Worm (Caenorhabditis elegans) whole organism, L4 larva: ENCODE measurements around the gene F59G1.8.

Experiments used
- F37D6.2 ChIP-seq: sonication (generic microtip); optimal IDR thresholded peaks from 2 replicates; lab custom pipeline; 2016; ENCODE audit warnings: mild to moderate bottlenecking, missing genetic modification characterization, missing compliant biosample characterization
- F49E8.2 ChIP-seq: sonication (generic microtip); optimal IDR thresholded peaks from 2 replicates; lab custom pipeline; 2016; ENCODE audit warnings: missing compliant biosample characterization, mild to moderate bottlenecking, missing genetic modification characterization, borderline replicate concordance
- Y75B8A.6 ChIP-seq: fragments of 200-800 bp; sonication (Bioruptor generic); IDR thresholded peaks from 2 replicates; pipeline ENCODE4 v1.3.6; 2022; ENCODE audit warnings: missing genetic modification reagents, missing genetic modification characterization, missing compliant biosample characterization
- aha-1 ChIP-seq: fragments of 150-350 bp; peaks from one replicate; lab custom pipeline; 2014; ENCODE audit warnings: missing biosample characterization, missing genetic modification characterization
- ama-1 ChIP-seq: fragments of 150-350 bp; optimal IDR thresholded peaks from 2 replicates; lab custom pipeline; 2014; ENCODE audit warnings: inconsistent platforms, mixed read lengths
- attf-4 ChIP-seq: sonication (generic microtip); optimal IDR thresholded peaks from 3 replicates; lab custom pipeline; 2017; ENCODE audit warnings: missing biosample characterization, missing genetic modification characterization
- ceh-20 ChIP-seq: fragments of 200-800 bp; sonication (Bioruptor generic); IDR thresholded peaks from 2 replicates; pipeline ENCODE4 v1.3.6; 2022; ENCODE audit warnings: missing genetic modification reagents, missing genetic modification characterization, missing compliant biosample characterization
- ceh-28 ChIP-seq: fragments of 150-350 bp; optimal IDR thresholded peaks from 2 replicates; lab custom pipeline; 2014; ENCODE audit warnings: missing biosample characterization, missing genetic modification reagents, missing genetic modification characterization
- ceh-32 ChIP-seq: sonication (generic microtip); optimal IDR thresholded peaks from 2 replicates; lab custom pipeline; 2016; ENCODE audit warnings: mild to moderate bottlenecking, missing genetic modification characterization, missing compliant biosample characterization; ENCODE audit not compliant: poor library complexity
- ceh-44 ChIP-seq: fragments of 200-800 bp; sonication (Bioruptor generic); IDR thresholded peaks from 2 replicates; pipeline ENCODE4 v1.3.6; 2022; ENCODE audit warnings: missing genetic modification reagents, missing genetic modification characterization, missing compliant biosample characterization
- ceh-82 ChIP-seq: sonication (generic microtip); optimal IDR thresholded peaks from 2 replicates; lab custom pipeline; 2017; ENCODE audit warnings: missing biosample characterization, missing genetic modification characterization
- ces-1 ChIP-seq: fragments of 150-350 bp; sonication (generic microtip); optimal IDR thresholded peaks from 4 replicates; lab custom pipeline; 2014; ENCODE audit warnings: missing biosample characterization, missing genetic modification reagents, missing genetic modification characterization
- cey-2 ChIP-seq: sonication (generic microtip); optimal IDR thresholded peaks from 3 replicates; lab custom pipeline; 2017; ENCODE audit warnings: missing genetic modification characterization, mild to moderate bottlenecking, missing compliant biosample characterization, antibody characterized with exemption, borderline replicate concordance; ENCODE audit not compliant: insufficient read depth
- ctbp-1 ChIP-seq: fragments of 200-800 bp; sonication (Bioruptor generic); IDR thresholded peaks from 2 replicates; pipeline ENCODE4 v1.3.6; 2022; ENCODE audit warnings: missing genetic modification reagents, missing genetic modification characterization, missing compliant biosample characterization
- daf-16 ChIP-seq, 3 experiments: sonication (generic microtip); optimal IDR thresholded peaks; 2 replicates each; lab custom pipeline; 2016 to 2017; ENCODE audit warnings: missing genetic modification characterization in 3 of 3, missing genetic modification reagents in 3 of 3, mild to moderate bottlenecking in 2 of 3, missing compliant biosample characterization in 2 of 3, missing biosample characterization in 1 of 3, moderate library complexity in 1 of 3
- dpl-1 ChIP-seq: fragments of 150-350 bp; optimal IDR thresholded peaks from 2 replicates; lab custom pipeline; 2014; ENCODE audit warnings: missing biosample characterization, missing genetic modification reagents, missing genetic modification characterization
- dve-1 ChIP-seq: sonication (generic microtip); optimal IDR thresholded peaks from 2 replicates; lab custom pipeline; 2017; ENCODE audit warnings: antibody characterized with exemption, mild to moderate bottlenecking, missing genetic modification characterization, missing compliant biosample characterization; ENCODE audit not compliant: insufficient read depth
- egl-27 ChIP-seq: sonication (generic microtip); optimal IDR thresholded peaks from 3 replicates; lab custom pipeline; 2017; ENCODE audit warnings: missing biosample characterization, missing genetic modification reagents, missing genetic modification characterization
- egl-43 ChIP-seq: fragments of 200-800 bp; sonication (Bioruptor generic); IDR thresholded peaks from 2 replicates; pipeline ENCODE4 v1.3.6; 2022; ENCODE audit warnings: missing genetic modification reagents, missing genetic modification characterization, missing compliant biosample characterization
- fos-1 ChIP-seq: fragments of 150-350 bp; optimal IDR thresholded peaks from 2 replicates; lab custom pipeline; 2014; ENCODE audit warnings: missing biosample characterization, missing genetic modification characterization
- hlh-11 ChIP-seq: fragments of 200-800 bp; sonication (Bioruptor generic); optimal IDR thresholded peaks from 2 replicates; lab custom pipeline; 2018; ENCODE audit warnings: mild to moderate bottlenecking, missing genetic modification characterization, missing compliant biosample characterization
- hlh-30 ChIP-seq: sonication (generic microtip); optimal IDR thresholded peaks from 2 replicates; lab custom pipeline; 2017; ENCODE audit warnings: antibody characterized with exemption, mild to moderate bottlenecking, missing genetic modification characterization, missing compliant biosample characterization; ENCODE audit not compliant: insufficient read depth
- jun-1 ChIP-seq: fragments of 150-350 bp; optimal IDR thresholded peaks from 2 replicates; lab custom pipeline; 2014; ENCODE audit warnings: missing biosample characterization, missing genetic modification reagents, missing genetic modification characterization
- lin-13 ChIP-seq: fragments of 150-350 bp; optimal IDR thresholded peaks from 2 replicates; lab custom pipeline; 2014; ENCODE audit warnings: missing biosample characterization, missing genetic modification reagents, missing genetic modification characterization
- lin-15B ChIP-seq: fragments of 150-350 bp; sonication (generic microtip); optimal IDR thresholded peaks from 3 replicates; lab custom pipeline; 2014; ENCODE audit warnings: missing biosample characterization, missing genetic modification characterization
- lir-3 ChIP-seq: sonication (generic microtip); optimal IDR thresholded peaks from 2 replicates; lab custom pipeline; 2016; ENCODE audit warnings: mild to moderate bottlenecking, missing genetic modification characterization, missing compliant biosample characterization
- madf-5 ChIP-seq, 2 experiments: fragments of 200-800 bp; sonication (Bioruptor generic); IDR thresholded peaks; 2 replicates each; pipeline ENCODE4 v1.3.6; 2022; ENCODE audit warnings: missing compliant biosample characterization in 2 of 2, missing genetic modification characterization in 2 of 2
- madf-9 ChIP-seq: fragments of 200-800 bp; sonication (Bioruptor generic); conservative IDR thresholded peaks from 2 replicates; pipeline ENCODE4 v1.3.6; 2022; ENCODE audit warnings: missing genetic modification reagents, missing genetic modification characterization, missing compliant biosample characterization
- mdl-1 ChIP-seq, 2 experiments: fragments of 150-350 bp in 1 of 2; sonication (generic microtip) in 1 of 2; optimal IDR thresholded peaks; 2 replicates each; lab custom pipeline; 2014 to 2017; ENCODE audit warnings: missing biosample characterization in 2 of 2, missing genetic modification characterization in 2 of 2
- mep-1 ChIP-seq: fragments of 150-350 bp; sonication (generic microtip); optimal IDR thresholded peaks from 3 replicates; lab custom pipeline; 2014; ENCODE audit warnings: missing biosample characterization, missing genetic modification characterization
- nhr-10 ChIP-seq: fragments of 150-350 bp; optimal IDR thresholded peaks from 2 replicates; lab custom pipeline; 2014; ENCODE audit warnings: missing biosample characterization, missing genetic modification characterization
- nhr-102 ChIP-seq: sonication (generic microtip); optimal IDR thresholded peaks from 2 replicates; lab custom pipeline; 2016; ENCODE audit warnings: mild to moderate bottlenecking, missing genetic modification characterization, moderate library complexity, missing compliant biosample characterization
- nhr-11 ChIP-seq: fragments of 150-350 bp; optimal IDR thresholded peaks from 2 replicates; lab custom pipeline; 2014; ENCODE audit warnings: missing biosample characterization, missing genetic modification characterization
- nhr-237 ChIP-seq: sonication (generic microtip); optimal IDR thresholded peaks from 2 replicates; lab custom pipeline; 2017; ENCODE audit warnings: missing biosample characterization, missing genetic modification characterization
- nhr-28 ChIP-seq: fragments of 150-350 bp; optimal IDR thresholded peaks from 2 replicates; lab custom pipeline; 2014; ENCODE audit warnings: missing biosample characterization, missing genetic modification characterization
- nhr-48 ChIP-seq: sonication (generic microtip); optimal IDR thresholded peaks from 2 replicates; lab custom pipeline; 2016; ENCODE audit warnings: mild to moderate bottlenecking, missing genetic modification characterization, missing compliant biosample characterization
- nhr-6 ChIP-seq: fragments of 150-350 bp; optimal IDR thresholded peaks from 2 replicates; lab custom pipeline; 2014; ENCODE audit warnings: missing biosample characterization, missing genetic modification characterization
- nhr-76 ChIP-seq: fragments of 150-350 bp; optimal IDR thresholded peaks from 2 replicates; lab custom pipeline; 2014; ENCODE audit warnings: missing biosample characterization, missing genetic modification characterization
- pqm-1 ChIP-seq: sonication (generic microtip); optimal IDR thresholded peaks from 2 replicates; lab custom pipeline; 2017; ENCODE audit warnings: missing biosample characterization, missing genetic modification characterization
- rbr-2 ChIP-seq: sonication (generic microtip); optimal IDR thresholded peaks from 2 replicates; lab custom pipeline; 2016; ENCODE audit warnings: missing genotype, missing genetic modification characterization, missing compliant biosample characterization
- set-16 ChIP-seq: fragments of 200-800 bp; sonication (Bioruptor generic); IDR thresholded peaks from 2 replicates; pipeline ENCODE4 v1.3.6; 2022; ENCODE audit warnings: missing genetic modification reagents, missing genetic modification characterization, missing compliant biosample characterization
- snpc-1.2 ChIP-seq: fragments of 200-800 bp; sonication (Bioruptor generic); IDR thresholded peaks from 2 replicates; pipeline ENCODE4 v1.3.6; 2022; ENCODE audit warnings: missing genetic modification reagents, missing genetic modification characterization, missing compliant biosample characterization
- spr-3 ChIP-seq: fragments of 200-800 bp; sonication (Bioruptor generic); optimal IDR thresholded peaks from 2 replicates; lab custom pipeline; 2018; ENCODE audit warnings: mild to moderate bottlenecking, missing genetic modification characterization, missing compliant biosample characterization
- unc-39 ChIP-seq: sonication (generic microtip); optimal IDR thresholded peaks from 2 replicates; lab custom pipeline; 2017; ENCODE audit warnings: missing biosample characterization, missing genetic modification characterization
- zfp-2 ChIP-seq: sonication (generic microtip); optimal IDR thresholded peaks from 2 replicates; lab custom pipeline; 2016; ENCODE audit warnings: mild to moderate bottlenecking, missing genetic modification characterization, missing compliant biosample characterization
- zip-2 ChIP-seq: fragments of 150-350 bp; optimal IDR thresholded peaks from 2 replicates; lab custom pipeline; 2014; ENCODE audit warnings: missing biosample characterization, missing genetic modification characterization
- ztf-11 ChIP-seq: fragments of 150-350 bp; optimal IDR thresholded peaks from 2 replicates; lab custom pipeline; 2014; ENCODE audit warnings: missing biosample characterization, missing genetic modification characterization
- ztf-7 ChIP-seq: fragments of 150-350 bp; optimal IDR thresholded peaks from 2 replicates; lab custom pipeline; 2014; ENCODE audit warnings: missing biosample characterization, missing genetic modification characterization

Gene F59G1.8

ce11 chrII:5899865-5900486 is 6.4 kb upstream of the F59G1.8 start:
- peak; percentile 67 for TF ChIP-seq nhr-28
- no peak for TF ChIP-seq madf-9 (GFP tag; lab: Robert Waterston, UW)
- TF ChIP-seq aha-1 (tag; lab: Kevin White, UChicago) = peak; percentile 97
- TF ChIP-seq daf-16 (GFP tag; optimal IDR thresholded peaks at IDR 0.05; lab: Kevin White, UChicago) = no peak
- TF ChIP-seq daf-16 (tag; optimal IDR thresholded peaks at IDR 0.05; lab: Kevin White, UChicago) = peak; percentile 29
- peak; percentile 25 for TF ChIP-seq hlh-11 (tag; lab: Kevin White, UChicago)
- TF ChIP-seq mep-1 (tag; lab: Kevin White, UChicago) = no peak
- peak; percentile 30 for TF ChIP-seq pqm-1 (tag; lab: Kevin White, UChicago)
- TF ChIP-seq F49E8.2 (tag; lab: Kevin White, UChicago) = no peak

- TF ChIP-seq mdl-1 (tag; optimal IDR thresholded peaks at IDR 0.05; lab: Kevin White, UChicago) (peak; percentile 60 to 61), dpl-1 (GFP tag; lab: Kevin White, UChicago) (peak; percentile 16), ztf-7 (tag; lab: Kevin White, UChicago) (no peak), egl-27 (no peak), ceh-82 (tag; lab: Kevin White, UChicago) (no peak), dve-1 (tag; lab: Kevin White, UChicago) (peak; percentile 56), ama-1 (no peak), ceh-32 (tag; lab: Kevin White, UChicago) (peak; percentile 27), hlh-11 (tag; lab: Kevin White, UChicago) (peak; percentile 90), attf-4 (no peak), Y75B8A.6 (no peak), nhr-237 (tag; lab: Kevin White, UChicago) (no peak), ceh-44 (GFP tag; lab: Robert Waterston, UW) (no peak), ceh-20 (GFP tag; lab: Robert Waterston, UW) (no peak; the same call in 1 of the 2 replicates), daf-16 (GFP tag; optimal IDR thresholded peaks at IDR 0.05; lab: Kevin White, UChicago) (no peak), daf-16 (tag; optimal IDR thresholded peaks at IDR 0.05; lab: Kevin White, UChicago) (peak; percentile 36), nhr-6 (no peak), zip-2 (tag; lab: Kevin White, UChicago) (no peak), ctbp-1 (peak; percentile 81), lin-15B (tag; lab: Kevin White, UChicago) (no peak), ces-1 (GFP tag; lab: Kevin White, UChicago) (no peak), rbr-2 (peak; percentile 74), fos-1 (tag; lab: Kevin White, UChicago) (no peak), hlh-30 (tag; lab: Kevin White, UChicago) (peak; percentile 22), nhr-10 (tag; lab: Kevin White, UChicago) (no peak), lir-3 (tag; lab: Kevin White, UChicago) (no peak), jun-1 (tag; lab: Kevin White, UChicago) (peak; percentile 4), lin-13 (GFP tag; lab: Kevin White, UChicago) (no peak), zfp-2 (tag; lab: Kevin White, UChicago) (no peak), egl-43 (peak; percentile 89), unc-39 (tag; lab: Kevin White, UChicago) (no peak), cey-2 (tag; lab: Kevin White, UChicago) (no peak), ztf-11 (no peak), madf-5 (GFP tag; IDR thresholded peaks at IDR 0.05; lab: Robert Waterston, UW) (no peak), nhr-11 (tag; lab: Kevin White, UChicago) (no peak), snpc-1.2 (GFP tag; lab: Robert Waterston, UW) (no peak), madf-9 (GFP tag; lab: Robert Waterston, UW) (peak; percentile 98), ceh-28 (no peak), nhr-48 (tag; lab: Kevin White, UChicago) (peak; percentile 71), nhr-102 (tag; lab: Kevin White, UChicago) (peak; percentile 43), spr-3 (GFP tag; lab: Kevin White, UChicago) (no peak), nhr-76 (tag; lab: Kevin White, UChicago) (no peak), F37D6.2 (tag; lab: Kevin White, UChicago) (peak; percentile 71), set-16 (GFP tag; lab: Robert Waterston, UW) (peak; percentile 99)
Measured at ce11 chrII:5901407-5902026, 4.8 kb upstream of the F59G1.8 start.
